Worm (Caenorhabditis elegans): Measurements from ENCODE around the gene cyn-1.

DNA sequence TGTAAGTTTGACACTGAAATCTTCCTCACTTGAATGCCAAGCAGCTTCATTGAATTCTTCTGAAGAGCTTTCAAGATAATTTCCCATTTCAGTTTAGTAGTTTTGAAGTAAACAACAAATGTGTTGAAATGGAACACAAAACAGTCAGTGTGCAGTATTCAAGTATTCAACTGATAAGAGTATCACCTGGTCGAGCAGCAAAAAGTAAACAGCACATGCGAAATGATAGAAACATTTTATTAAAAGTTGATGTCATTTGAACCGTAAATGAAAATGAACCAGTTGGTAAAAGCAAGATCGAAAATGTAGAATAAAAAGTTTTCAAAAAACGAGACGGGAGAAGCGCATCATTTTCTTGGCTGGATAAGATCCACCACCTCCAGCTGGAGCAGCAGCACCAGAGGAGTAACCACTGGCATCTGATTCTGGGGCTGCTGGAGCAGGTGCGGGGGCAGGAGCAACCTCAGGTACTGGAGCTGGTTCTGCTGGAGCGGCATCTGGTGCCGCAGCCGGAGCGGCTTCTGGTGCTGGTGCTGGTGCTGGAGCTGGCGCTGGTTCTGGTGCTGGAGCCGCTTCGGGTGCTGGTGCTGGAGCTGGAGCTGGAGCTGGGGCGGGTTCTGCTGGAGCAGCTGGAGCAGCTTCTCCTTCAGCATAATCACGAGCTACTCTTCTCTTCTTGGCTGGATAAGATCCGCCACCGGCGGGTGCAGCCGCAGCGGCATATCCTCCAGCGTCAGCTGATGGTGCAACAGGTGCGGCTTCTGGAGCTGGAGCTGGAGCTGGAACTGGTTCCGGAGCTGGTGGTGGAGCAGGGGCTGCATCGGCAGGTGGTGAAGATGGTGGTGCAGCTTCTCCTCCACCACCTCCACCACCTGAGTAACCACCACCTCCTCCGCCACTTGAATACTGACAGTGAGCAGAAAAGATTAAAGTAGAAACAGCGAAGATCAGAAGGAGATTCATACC lies 31.1 kb upstream of the cyn-1 start, which contains the start of the genes F47B8.4 and F47B8.18:
- TF ChIP-seq dao-5 (tag; optimal IDR thresholded peaks at IDR 0.05) = no peak
- TF ChIP-seq him-1 (tag; optimal IDR thresholded peaks at IDR 0.05) = no peak
- TF ChIP-seq W03F9.2 (tag; optimal IDR thresholded peaks at IDR 0.05) = no peak
